Worm (Caenorhabditis elegans) whole organism, midembryonic: ENCODE measurements around the gene oac-29.

ENCODE experiments used
- cog-1 ChIP-seq: sonication (generic microtip); optimal IDR thresholded peaks from 2 replicates; lab custom pipeline; 2016; ENCODE audit warnings: missing genetic modification characterization, missing compliant biosample characterization
- flt-1 ChIP-seq: fragments of 200-800 bp; sonication (Bioruptor generic); IDR thresholded peaks from 2 replicates; pipeline ENCODE4 v1.3.6; 2022; ENCODE audit warnings: missing genetic modification characterization, missing compliant biosample characterization
- klf-2 ChIP-seq: fragments of 200-800 bp; sonication (Bioruptor generic); conservative IDR thresholded peaks from 2 replicates; pipeline ENCODE4 v1.3.6; 2022; ENCODE audit warnings: missing genetic modification reagents, missing genetic modification characterization, missing compliant biosample characterization
- ztf-23 ChIP-seq: fragments of 200-800 bp; sonication (Bioruptor generic); IDR thresholded peaks from 2 replicates; pipeline ENCODE4 v1.3.6; 2022; ENCODE audit warnings: missing genetic modification reagents, missing genetic modification characterization, missing compliant biosample characterization
- ztf-29 ChIP-seq: fragments of 200-800 bp; sonication (Bioruptor generic); IDR thresholded peaks from 2 replicates; pipeline ENCODE4 v1.3.6; 2022; ENCODE audit warnings: missing genetic modification reagents, missing genetic modification characterization, missing compliant biosample characterization

DNA sequence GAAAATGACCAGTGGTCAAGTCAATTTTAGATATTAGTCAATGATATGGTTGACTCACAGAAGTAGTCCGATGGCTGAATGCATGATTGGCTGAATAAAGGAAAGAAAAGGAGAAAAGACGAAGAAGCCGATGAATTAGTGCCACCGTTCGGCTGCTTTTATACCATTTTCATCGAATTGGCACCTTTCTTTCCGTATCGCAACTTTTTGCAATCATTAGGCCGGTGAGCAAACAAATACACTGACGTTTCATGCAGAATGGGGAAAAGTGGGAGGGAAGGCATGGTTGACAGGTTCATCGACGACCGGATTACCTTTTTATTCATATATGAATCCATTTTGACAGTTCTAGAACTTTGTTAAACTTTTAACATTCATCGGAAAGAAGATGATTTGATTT lies 14.3 kb downstream of the oac-29 start, which contains the start of gene idpc-2:
- TF ChIP-seq flt-1 (GFP tag; lab: Robert Waterston, UW) (no peak), ztf-29 (GFP tag; lab: Robert Waterston, UW) (no peak), cog-1 (tag; lab: Kevin White, UChicago) (no peak), klf-2 (GFP tag; lab: Robert Waterston, UW) (no peak), ztf-23 (GFP tag; lab: Robert Waterston, UW) (no peak)
